Worm (Caenorhabditis elegans): ENCODE results near the gene sas-5.

DNA sequence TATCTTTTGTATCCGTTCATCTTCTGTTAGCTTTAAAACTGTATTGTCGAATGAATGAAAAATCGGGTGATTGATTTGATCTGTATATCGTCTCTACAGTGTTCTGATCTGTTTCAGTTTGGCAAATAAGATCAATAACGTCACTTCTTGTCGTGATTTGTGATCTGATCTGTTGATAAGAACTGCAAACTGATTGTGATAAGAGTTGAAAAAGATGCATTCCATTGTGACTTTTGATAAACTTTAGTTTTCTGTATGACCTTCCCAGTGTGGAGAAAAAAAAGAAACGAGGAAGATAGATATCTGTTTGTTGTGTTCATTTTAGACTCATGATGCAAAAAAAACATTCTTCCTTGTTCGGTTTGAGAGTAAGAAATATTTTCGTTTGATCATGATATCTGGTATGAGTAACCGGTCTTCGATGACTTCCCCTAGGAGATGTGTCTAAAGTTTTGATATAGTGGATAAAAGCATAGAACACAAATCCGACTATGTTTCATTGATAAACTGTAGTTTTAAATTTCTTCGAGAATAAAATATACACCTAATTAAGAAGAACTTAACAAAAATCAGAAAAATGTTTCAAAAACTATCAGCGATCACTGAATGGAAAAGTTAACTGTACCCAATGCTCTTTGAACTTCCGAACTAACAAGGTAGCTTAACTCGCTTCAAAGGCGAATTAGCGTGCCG lies 4.4 kb downstream of the sas-5 start:
- TF ChIP-seq blmp-1 (tag; optimal IDR thresholded peaks at IDR 0.05) (no peak), unc-120 (tag; optimal IDR thresholded peaks at IDR 0.05; ENCODE audit: poor library complexity, severe bottlenecking) (no peak), unc-62 (GFP tag; optimal IDR thresholded peaks at IDR 0.05) (no peak), sptf-1 (tag; optimal IDR thresholded peaks at IDR 0.05) (no peak), unc-39 (tag; optimal IDR thresholded peaks at IDR 0.05) (no peak), bed-3 (GFP tag; optimal IDR thresholded peaks at IDR 0.05) (no peak), hlh-1 (tag; optimal IDR thresholded peaks at IDR 0.05) (no peak), zip-8 (tag; optimal IDR thresholded peaks at IDR 0.05) (no peak), snpc-4 (tag; optimal IDR thresholded peaks at IDR 0.05) (no peak), elt-3 (tag; optimal IDR thresholded peaks at IDR 0.05) (no peak)

Data from whole organism, mixed stage, embryonic.